Worm (Caenorhabditis elegans): ENCODE results near the gene dpy-31.

DNA sequence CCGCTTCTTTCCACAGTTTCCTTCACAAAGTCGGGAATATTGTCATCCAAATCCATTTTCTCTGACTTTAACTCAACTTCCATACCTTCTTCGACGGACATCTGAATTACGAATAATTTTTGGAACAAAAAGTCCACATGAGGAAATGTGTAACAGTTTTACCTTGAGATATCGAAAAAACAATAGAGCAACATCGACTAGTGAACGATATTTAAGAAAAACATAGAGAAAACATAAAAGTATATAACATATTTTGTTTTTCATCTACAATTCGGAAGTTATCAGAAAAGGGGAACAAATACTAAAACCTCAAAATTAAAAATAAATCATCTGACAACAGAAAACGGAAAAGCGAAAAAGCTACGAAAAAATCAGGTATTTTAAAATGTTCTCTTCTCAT, 30.8 kb downstream of the dpy-31 start, which contains the start of gene adr-2:
- TF ChIP-seq him-1 (tag; optimal IDR thresholded peaks at IDR 0.05) (no peak), W03F9.2 (tag; optimal IDR thresholded peaks at IDR 0.05) (no peak), dao-5 (tag; optimal IDR thresholded peaks at IDR 0.05) (no peak)

Data from whole organism, L4/young adult.